Fruit fly (Drosophila melanogaster) whole organism, embryonic: ENCODE results near the gene CG11882.
A peak's percentile ranks its signal among the peaks of the same experiment; 100 is the strongest.

Experiments
- Blimp-1 ChIP-seq: fragments of 200-800 bp; sonication (Bioruptor generic); optimal IDR thresholded peaks from 3 replicates; lab custom pipeline; 2018; ENCODE audit warnings: missing biosample characterization, missing genetic modification characterization, mild to moderate bottlenecking, moderate library complexity, missing genetic modification reagents
- CG10959 ChIP-seq: fragments of 200-800 bp; sonication (Bioruptor generic); IDR thresholded peaks from 2 replicates; pipeline ENCODE4 v1.3.6; 2022; ENCODE audit warnings: missing biosample characterization, missing genetic modification characterization
- CG13287 ChIP-seq: fragments of 200-800 bp; sonication (Bioruptor generic); IDR thresholded peaks from 2 replicates; pipeline ENCODE4 v1.3.6; 2022; ENCODE audit warnings: missing biosample characterization, missing genetic modification characterization; ENCODE audit not compliant: partially characterized antibody
- CG14860 ChIP-seq: fragments of 200-800 bp; sonication (Bioruptor generic); IDR thresholded peaks from 3 replicates; pipeline ENCODE4 v1.3.6; 2022; ENCODE audit warnings: missing biosample characterization, missing genetic modification characterization; ENCODE audit not compliant: partially characterized antibody
- CG16815 ChIP-seq: fragments of 200-800 bp; sonication (Bioruptor generic); optimal IDR thresholded peaks from 3 replicates; lab custom pipeline; 2017; ENCODE audit warnings: missing biosample characterization, mild to moderate bottlenecking, missing genetic modification characterization
- CG17328 ChIP-seq: fragments of 200-800 bp; sonication (Bioruptor generic); IDR thresholded peaks from 2 replicates; pipeline ENCODE4 v1.3.6; 2022; ENCODE audit warnings: missing biosample characterization, missing genetic modification characterization
- CG17359 ChIP-seq: fragments of 200-800 bp; sonication (Bioruptor generic); optimal IDR thresholded peaks from 3 replicates; lab custom pipeline; 2018; ENCODE audit warnings: missing biosample characterization, mild to moderate bottlenecking, missing genetic modification characterization, moderate library complexity
- CG17829 ChIP-seq: fragments of 200-800 bp; optimal IDR thresholded peaks from 2 replicates; lab custom pipeline; 2019; ENCODE audit warnings: missing biosample characterization, mild to moderate bottlenecking, missing genetic modification characterization, moderate library complexity
- CG3163 ChIP-seq: fragments of 200-800 bp; sonication (Bioruptor generic); optimal IDR thresholded peaks from 3 replicates; lab custom pipeline; 2016; ENCODE audit warnings: missing biosample characterization, missing genetic modification characterization
- CG3281 ChIP-seq: fragments of 200-800 bp; sonication (Bioruptor generic); optimal IDR thresholded peaks from 3 replicates; lab custom pipeline; 2017; ENCODE audit warnings: missing biosample characterization, mild to moderate bottlenecking, missing genetic modification characterization
- CG34224 ChIP-seq: fragments of 200-800 bp; sonication (Bioruptor generic); IDR thresholded peaks from 3 replicates; pipeline ENCODE4 v1.3.6; 2022; ENCODE audit warnings: missing biosample characterization, missing genetic modification characterization; ENCODE audit not compliant: partially characterized antibody
- CG34422 ChIP-seq: fragments of 200-800 bp; sonication (Bioruptor generic); IDR thresholded peaks from 3 replicates; pipeline ENCODE4 v1.3.6; 2022; ENCODE audit warnings: missing biosample characterization, missing genetic modification characterization
- CG4854 ChIP-seq: fragments of 200-800 bp; sonication (Bioruptor generic); optimal IDR thresholded peaks from 2 replicates; lab custom pipeline; 2016; ENCODE audit warnings: missing biosample characterization, missing genetic modification characterization, inconsistent platforms
- CG6813 ChIP-seq: fragments of 200-800 bp; sonication (Bioruptor generic); optimal IDR thresholded peaks from 2 replicates; lab custom pipeline; 2017; ENCODE audit warnings: missing biosample characterization, missing genetic modification characterization, mild to moderate bottlenecking, moderate library complexity, missing genetic modification reagents
- Camta ChIP-seq: fragments of 200-800 bp; sonication (Bioruptor generic); optimal IDR thresholded peaks from 2 replicates; lab custom pipeline; 2016; ENCODE audit warnings: missing biosample characterization, missing genetic modification characterization
- Dek ChIP-seq: fragments of 200-800 bp; sonication (Bioruptor generic); optimal IDR thresholded peaks from 3 replicates; lab custom pipeline; 2019; ENCODE audit warnings: missing biosample characterization, mild to moderate bottlenecking, missing genetic modification characterization, moderate library complexity
- Dip2 ChIP-seq: fragments of 200-800 bp; sonication (Bioruptor generic); IDR thresholded peaks from 2 replicates; pipeline ENCODE4 v1.3.6; 2022; ENCODE audit warnings: missing biosample characterization, missing genetic modification characterization
- Dll ChIP-seq: fragments of 200-800 bp; sonication (Bioruptor generic); IDR thresholded peaks from 4 replicates; pipeline ENCODE4 v1.3.6; 2022; ENCODE audit warnings: missing biosample characterization, missing genetic modification characterization; ENCODE audit not compliant: partially characterized antibody
- Doc2 ChIP-seq: fragments of 200-800 bp; sonication (Bioruptor generic); IDR thresholded peaks from 2 replicates; pipeline ENCODE4 v1.3.6; 2022; ENCODE audit warnings: missing biosample characterization, missing genetic modification characterization
- Dref ChIP-seq: fragments of 200-800 bp; sonication (Bioruptor generic); IDR thresholded peaks from 2 replicates; pipeline ENCODE4 v1.3.6; 2022; ENCODE audit warnings: missing biosample characterization, missing genetic modification characterization
- E2f2 ChIP-seq: fragments of 200-800 bp; sonication (Bioruptor generic); IDR thresholded peaks from 2 replicates; pipeline ENCODE4 v1.3.6; 2022; ENCODE audit warnings: missing biosample characterization, missing genetic modification characterization
- Elba2 ChIP-seq: fragments of 200-800 bp; sonication (Bioruptor generic); optimal IDR thresholded peaks from 3 replicates; lab custom pipeline; 2016; ENCODE audit warnings: missing biosample characterization, missing genetic modification characterization
- Ets65A ChIP-seq: fragments of 200-800 bp; sonication (Bioruptor generic); peaks from one replicate; lab custom pipeline; 2016; ENCODE audit warnings: missing biosample characterization, missing genetic modification characterization
- HLHmδ ChIP-seq: fragments of 200-800 bp; sonication (Bioruptor generic); optimal IDR thresholded peaks from 2 replicates; lab custom pipeline; 2018; ENCODE audit warnings: missing biosample characterization, mild to moderate bottlenecking, missing genetic modification characterization, moderate library complexity
- HmgZ ChIP-seq: fragments of 200-800 bp; sonication (Bioruptor generic); optimal IDR thresholded peaks from 2 replicates; lab custom pipeline; 2018; ENCODE audit warnings: missing biosample characterization, mild to moderate bottlenecking, missing genetic modification characterization
- Hmr ChIP-seq: fragments of 200-800 bp; sonication (Bioruptor generic); optimal IDR thresholded peaks from 3 replicates; lab custom pipeline; 2017; ENCODE audit warnings: mild to moderate bottlenecking, missing biosample characterization, missing genetic modification reagents, missing genetic modification characterization
- Hr3 ChIP-seq: fragments of 200-800 bp; sonication (Bioruptor generic); optimal IDR thresholded peaks from 3 replicates; lab custom pipeline; 2016; ENCODE audit warnings: missing biosample characterization, missing genetic modification characterization
- Lpt ChIP-seq: fragments of >200 bp; optimal IDR thresholded peaks from 2 replicates; lab custom pipeline; 2018; ENCODE audit warnings: missing biosample characterization, missing genetic modification characterization
- MBD-R2 ChIP-seq: fragments of 200-800 bp; sonication (Bioruptor generic); IDR thresholded peaks from 2 replicates; pipeline ENCODE4 v1.3.6; 2022; ENCODE audit warnings: missing biosample characterization, missing genetic modification characterization
- MESR4 ChIP-seq: fragments of 200-800 bp; sonication (Bioruptor generic); optimal IDR thresholded peaks from 2 replicates; lab custom pipeline; 2018; ENCODE audit warnings: missing biosample characterization, mild to moderate bottlenecking, missing genetic modification characterization, moderate library complexity
- Mad ChIP-seq: fragments of 200-800 bp; sonication (Bioruptor generic); optimal IDR thresholded peaks from 2 replicates; lab custom pipeline; 2016; ENCODE audit warnings: missing biosample characterization, missing genetic modification characterization
- Myb ChIP-seq: fragments of 200-800 bp; sonication (Bioruptor generic); optimal IDR thresholded peaks from 2 replicates; lab custom pipeline; 2016; ENCODE audit warnings: missing biosample characterization, missing genetic modification characterization
- NFAT ChIP-seq: fragments of 200-800 bp; sonication (Bioruptor generic); IDR thresholded peaks from 2 replicates; pipeline ENCODE4 v1.3.6; 2022; ENCODE audit warnings: missing biosample characterization, missing genetic modification characterization
- Optix ChIP-seq: fragments of 200-800 bp; sonication (Bioruptor generic); IDR thresholded peaks from 3 replicates; pipeline ENCODE4 v1.3.6; 2022; ENCODE audit warnings: missing biosample characterization, missing genetic modification characterization
- Scr ChIP-seq: fragments of 200-800 bp; sonication (Bioruptor generic); IDR thresholded peaks from 2 replicates; pipeline ENCODE4 v1.3.6; 2022; ENCODE audit warnings: missing biosample characterization, missing genetic modification characterization; ENCODE audit not compliant: partially characterized antibody
- Taf1 ChIP-seq: fragments of 200-800 bp; sonication (Bioruptor generic); IDR thresholded peaks from 2 replicates; pipeline ENCODE4 v1.3.6; 2022; ENCODE audit warnings: missing biosample characterization, missing genetic modification characterization
- bbx ChIP-seq: fragments of 200-800 bp; sonication (Bioruptor generic); IDR thresholded peaks from 2 replicates; pipeline ENCODE4 v1.3.6; 2022; ENCODE audit warnings: missing biosample characterization, missing genetic modification characterization; ENCODE audit not compliant: partially characterized antibody
- cas ChIP-seq: fragments of 200-800 bp; sonication (Bioruptor generic); IDR thresholded peaks from 2 replicates; pipeline ENCODE4 v1.3.6; 2022; ENCODE audit warnings: missing biosample characterization, missing genetic modification characterization
- crp ChIP-seq, 2 experiments: fragments of 200-800 bp; sonication (Bioruptor generic); optimal IDR thresholded peaks; 2 replicates in 1 of 2; 3 replicates in 1 of 2; lab custom pipeline; 2017; ENCODE audit warnings: missing biosample characterization in 2 of 2, missing genetic modification characterization in 2 of 2, mild to moderate bottlenecking in 1 of 2, moderate library complexity in 1 of 2
- h ChIP-seq: fragments of >200 bp; optimal IDR thresholded peaks from 2 replicates; lab custom pipeline; 2017
- jing ChIP-seq: fragments of 200-800 bp; sonication (Bioruptor generic); optimal IDR thresholded peaks from 2 replicates; lab custom pipeline; 2018; ENCODE audit warnings: missing biosample characterization, mild to moderate bottlenecking, missing genetic modification characterization
- lilli ChIP-seq: fragments of 200-800 bp; sonication (Bioruptor generic); optimal IDR thresholded peaks from 3 replicates; lab custom pipeline; 2016; ENCODE audit warnings: missing biosample characterization, missing genetic modification characterization
- onecut ChIP-seq: fragments of 200-800 bp; sonication (Bioruptor generic); IDR thresholded peaks from 2 replicates; pipeline ENCODE4 v1.3.6; 2022; ENCODE audit warnings: missing biosample characterization, missing genetic modification characterization
- psq ChIP-seq: fragments of 200-800 bp; sonication (Bioruptor generic); optimal IDR thresholded peaks from 2 replicates; lab custom pipeline; 2017; ENCODE audit warnings: missing biosample characterization, missing genetic modification characterization
- pzg ChIP-seq: fragments of 200-800 bp; sonication (Bioruptor generic); optimal IDR thresholded peaks from 3 replicates; lab custom pipeline; 2018; ENCODE audit warnings: missing biosample characterization, mild to moderate bottlenecking, missing genetic modification characterization, moderate library complexity
- salm ChIP-seq: fragments of 200-800 bp; sonication (Bioruptor generic); optimal IDR thresholded peaks from 2 replicates; lab custom pipeline; 2018; ENCODE audit warnings: missing biosample characterization, mild to moderate bottlenecking, missing genetic modification characterization
- scrt ChIP-seq: fragments of 200-800 bp; sonication (Bioruptor generic); optimal IDR thresholded peaks from 2 replicates; lab custom pipeline; 2018; ENCODE audit warnings: missing biosample characterization, mild to moderate bottlenecking, missing genetic modification characterization, moderate library complexity
- shn ChIP-seq: fragments of 200-800 bp; sonication (Bioruptor generic); optimal IDR thresholded peaks from 3 replicates; lab custom pipeline; 2016; ENCODE audit warnings: missing biosample characterization, missing genetic modification characterization
- sug ChIP-seq: fragments of 200-800 bp; optimal IDR thresholded peaks from 2 replicates; lab custom pipeline; 2019; ENCODE audit warnings: missing biosample characterization, mild to moderate bottlenecking, missing genetic modification characterization, moderate library complexity
- zfh2 ChIP-seq: fragments of 200-800 bp; sonication (Bioruptor generic); optimal IDR thresholded peaks from 2 replicates; lab custom pipeline; 2016; ENCODE audit warnings: missing biosample characterization, missing genetic modification characterization

Gene CG11882

dm6 chr3R:29151621-29152092, 3.7 kb upstream of the CG11882 start, which contains the start of gene eIF2D (continued):
- TF ChIP-seq sug, result peak; percentile 51
- no peak for TF ChIP-seq CG3163 (GFP tag; lab: Kevin White, UChicago)
- peak; percentile 68 for TF ChIP-seq CG3281 (GFP tag; lab: Kevin White, UChicago)
- TF ChIP-seq Taf1 (GFP tag; lab: Robert Waterston, UW), result 0 out of 2 replicates have a peak, but pooled peaks have one; percentile 31
- no peak for TF ChIP-seq CG10959
- no peak for TF ChIP-seq CG16815 (GFP tag; lab: Kevin White, UChicago)
- no peak for TF ChIP-seq salm (tag; lab: Kevin White, UChicago)
- TF ChIP-seq Camta (GFP tag; lab: Kevin White, UChicago), result peak; percentile 46
- peak; percentile 63 for TF ChIP-seq CG17359 (tag; lab: Kevin White, UChicago)
- peak; percentile 42 for TF ChIP-seq Mad (GFP tag; lab: Kevin White, UChicago)
- TF ChIP-seq shn (GFP tag; lab: Kevin White, UChicago), result no peak
- TF ChIP-seq Elba2, result no peak
- peak; percentile 81 for TF ChIP-seq CG17829 (tag; lab: Kevin White, UChicago)
- no peak for TF ChIP-seq Optix (GFP tag; lab: Robert Waterston, UW)
- no peak for TF ChIP-seq Doc2 (GFP tag; lab: Robert Waterston, UW)
- peak; percentile 55 for TF ChIP-seq lilli (GFP tag; lab: Kevin White, UChicago)
- TF ChIP-seq cas (GFP tag; lab: Robert Waterston, UW), result peak; percentile 71
- TF ChIP-seq Dip2 (GFP tag; lab: Robert Waterston, UW), result no peak
- no peak for TF ChIP-seq h (lab: Kevin White, UChicago)
- peak; percentile 65 for TF ChIP-seq Hmr (GFP tag; lab: Kevin White, UChicago)
- peak; percentile 59 for TF ChIP-seq CG6813 (GFP tag; lab: Kevin White, UChicago)
- no peak for TF ChIP-seq psq (GFP tag; lab: Kevin White, UChicago)
- TF ChIP-seq NFAT (GFP tag; lab: Robert Waterston, UW), result peak; percentile 50; the same call in 1 of the 2 replicates
- peak in 1 of 2 experiments; percentile 57 for TF ChIP-seq crp (GFP tag; optimal IDR thresholded peaks at IDR 0.05; lab: Kevin White, UChicago)
- peak; percentile 43 for TF ChIP-seq HmgZ (tag; lab: Kevin White, UChicago)
- peak; percentile 27 for TF ChIP-seq Hr3 (GFP tag; lab: Kevin White, UChicago)
- TF ChIP-seq Ets65A (GFP tag; lab: Kevin White, UChicago), result no peak
- TF ChIP-seq CG17328, result peak; percentile 54; the same call in 1 of the 2 replicates
- peak; percentile 33 for TF ChIP-seq Dek (tag; lab: Kevin White, UChicago)
- no peak for TF ChIP-seq jing (GFP tag; lab: Kevin White, UChicago)

dm6 chr3R:29146710-29147109, 1.3 kb downstream of the CG11882 start, which contains the start of gene CG14511:
Gene CG14511, minus strand, starts transcription at chr3R:29146893.
- TF ChIP-seq pzg (GFP tag; lab: Kevin White, UChicago) (peak; percentile 26), Lpt (GFP tag; lab: Kevin White, UChicago) (no peak), MBD-R2 (peak; percentile 66), Dll (GFP tag; lab: Robert Waterston, UW) (peak; percentile 45; the same call in 1 of the 4 replicates), Optix (GFP tag; lab: Robert Waterston, UW) (no peak), Scr (GFP tag; lab: Robert Waterston, UW) (peak; percentile 41; the same call in 1 of the 2 replicates), MESR4 (GFP tag; lab: Kevin White, UChicago) (peak; percentile 0), Blimp-1 (peak; percentile 29), CG4854 (no peak), scrt (peak; percentile 83), Myb (GFP tag; lab: Kevin White, UChicago) (peak; percentile 55), CG13287 (peak; percentile 48; the same call in 1 of the 2 replicates), bbx (GFP tag; lab: Robert Waterston, UW) (peak; percentile 30; the same call in 1 of the 2 replicates), CG34224 (GFP tag; lab: Robert Waterston, UW) (peak; percentile 61), zfh2 (GFP tag; lab: Kevin White, UChicago) (no peak), HLHmδ (GFP tag; lab: Kevin White, UChicago) (no peak), Dref (GFP tag; lab: Robert Waterston, UW) (peak; percentile 62), CG14860 (GFP tag; lab: Robert Waterston, UW) (0 out of 3 replicates have a peak, but pooled peaks have one; percentile 18), crp (GFP tag; optimal IDR thresholded peaks at IDR 0.05; lab: Kevin White, UChicago) (peak in 1 of 2 experiments; percentile 81), CG34422 (GFP tag; lab: Robert Waterston, UW) (peak; percentile 32; the same call in 1 of the 3 replicates), onecut (GFP tag; lab: Robert Waterston, UW) (no peak), E2f2 (GFP tag; lab: Robert Waterston, UW) (peak; percentile 77)
